ENCODE assay signal across 2 fruit fly cellular contexts in the genomic region with DNA sequence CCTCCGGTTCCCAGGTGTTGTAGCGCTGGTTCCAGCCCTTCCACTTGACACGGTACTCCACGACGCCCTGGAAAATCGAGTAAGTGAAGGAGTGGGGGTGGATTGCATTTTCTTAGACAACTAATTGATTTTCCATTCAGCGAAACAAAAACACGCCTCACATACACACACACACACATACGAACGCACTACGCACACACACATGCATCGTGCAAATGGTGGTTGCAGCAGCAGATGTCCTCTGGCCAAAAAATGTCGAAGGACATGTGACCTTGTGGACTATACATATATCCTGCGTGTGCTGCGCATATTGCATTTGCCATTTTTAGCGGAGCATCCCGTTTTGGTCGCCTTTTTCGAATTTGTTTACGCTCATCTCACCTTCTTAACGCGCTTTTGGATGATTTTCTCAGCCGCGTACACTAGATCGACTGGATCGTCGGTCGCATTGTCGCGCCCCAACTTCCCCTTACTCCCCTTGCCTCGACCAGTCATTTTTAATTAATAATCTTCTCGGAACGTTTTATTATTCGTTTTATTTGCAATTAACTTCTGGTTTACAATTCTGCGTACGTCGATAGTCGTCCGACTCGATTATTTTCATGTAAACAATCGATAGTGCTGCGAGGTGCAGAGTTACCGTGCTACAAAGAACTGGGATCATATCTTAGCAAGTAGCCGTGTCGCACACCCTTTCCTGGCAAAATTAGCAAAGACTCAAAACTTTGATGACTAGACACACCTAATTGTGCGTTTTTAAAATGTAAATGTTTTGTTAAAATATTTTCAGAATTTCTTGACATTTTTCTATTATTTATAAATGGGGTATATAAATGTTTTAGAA.
TF ChIP-seq lines count a peak whose summit lies in the region.

Gene Pc (minus strand): TSS at position 605 of the 844 bp plus-strand sequence.

TF ChIP-seq in whole organism, adult, 20 proteins besides CTCF, POLR2A, EP300 and RAD21 (continued from another document):
- TF ChIP-seq Clk (GFP tag; optimal IDR thresholded peaks at IDR 0.05; lab: Kevin White, UChicago) (no peak), cic (GFP tag; optimal IDR thresholded peaks at IDR 0.05; lab: Kevin White, UChicago) (peak; percentile 3), Mnt (GFP tag; optimal IDR thresholded peaks at IDR 0.05; lab: Kevin White, UChicago) (peak; percentile 54), Hr96 (GFP tag; optimal IDR thresholded peaks at IDR 0.05; lab: Kevin White, UChicago) (no peak)

TF ChIP-seq in whole organism, embryonic, 481 proteins besides CTCF, POLR2A, EP300 and RAD21 (continued from another document and continues in another):
- TF ChIP-seq CG4617 (GFP tag; optimal IDR thresholded peaks at IDR 0.05; lab: Kevin White, UChicago; ENCODE audit: borderline replicate concordance) (peak; percentile 89), CG14014 (GFP tag; IDR thresholded peaks at IDR 0.05; lab: Robert Waterston, UW) (no peak), disco-r (GFP tag; optimal IDR thresholded peaks at IDR 0.05; lab: Kevin White, UChicago) (no peak), gt (GFP tag; IDR thresholded peaks at IDR 0.05; lab: Robert Waterston, UW) (no peak), CG10321 (GFP tag; IDR thresholded peaks at IDR 0.05; lab: Robert Waterston, UW) (no peak), cas (GFP tag; IDR thresholded peaks at IDR 0.05; lab: Robert Waterston, UW) (no peak), Meics (GFP tag; optimal IDR thresholded peaks at IDR 0.05; lab: Kevin White, UChicago) (no peak), Scr (GFP tag; IDR thresholded peaks at IDR 0.05; lab: Robert Waterston, UW; ENCODE audit: partially characterized antibody) (peak; percentile 81), oc (tag; optimal IDR thresholded peaks at IDR 0.05; lab: Kevin White, UChicago) (no peak), CG2120 (GFP tag; optimal IDR thresholded peaks at IDR 0.05; lab: Kevin White, UChicago) (peak; percentile 39), CG3281 (GFP tag; optimal IDR thresholded peaks at IDR 0.05; lab: Kevin White, UChicago) (no peak), Eip74EF (GFP tag; optimal IDR thresholded peaks at IDR 0.05; lab: Kevin White, UChicago) (no peak), sr (GFP tag; IDR thresholded peaks at IDR 0.05; lab: Robert Waterston, UW) (no peak), Dek (tag; optimal IDR thresholded peaks at IDR 0.05; lab: Kevin White, UChicago) (peak; percentile 39), CG5245 (GFP tag; optimal IDR thresholded peaks at IDR 0.05; lab: Kevin White, UChicago) (no peak), CG17359 (tag; optimal IDR thresholded peaks at IDR 0.05; lab: Kevin White, UChicago) (no peak), C15 (GFP tag; IDR thresholded peaks at IDR 0.05; lab: Robert Waterston, UW) (no peak), Fer1 (GFP tag; optimal IDR thresholded peaks at IDR 0.05; lab: Kevin White, UChicago) (no peak), HLH3B (GFP tag; IDR thresholded peaks at IDR 0.05; lab: Robert Waterston, UW) (no peak), ap (GFP tag; IDR thresholded peaks at IDR 0.05; lab: Robert Waterston, UW) (no peak), ci (GFP tag; IDR thresholded peaks at IDR 0.05; lab: Robert Waterston, UW) (peak; percentile 59; the same call in 2 of the 3 replicates), Tbp (GFP tag; optimal IDR thresholded peaks at IDR 0.05; lab: Kevin White, UChicago) (no peak), sens (GFP tag; lab: Kevin White, UChicago) (peak; percentile 51), CG3407 (GFP tag; optimal IDR thresholded peaks at IDR 0.05; lab: Kevin White, UChicago) (no peak), CG12071 (GFP tag; optimal IDR thresholded peaks at IDR 0.05; lab: Kevin White, UChicago) (no peak), ara (GFP tag; IDR thresholded peaks at IDR 0.05; lab: Robert Waterston, UW) (no peak), CG11723 (GFP tag; optimal IDR thresholded peaks at IDR 0.05; lab: Kevin White, UChicago) (no peak), CG13894 (tag; optimal IDR thresholded peaks at IDR 0.05; lab: Kevin White, UChicago) (peak; percentile 55), toy (GFP tag; IDR thresholded peaks at IDR 0.05; lab: Robert Waterston, UW) (no peak), CG16863 (GFP tag; optimal IDR thresholded peaks at IDR 0.05; lab: Kevin White, UChicago) (no peak), NC2β (GFP tag; optimal IDR thresholded peaks at IDR 0.05; lab: Kevin White, UChicago) (peak; percentile 38), CG9817 (tag; optimal IDR thresholded peaks at IDR 0.05; lab: Kevin White, UChicago) (peak; percentile 23), Xrp1 (GFP tag; IDR thresholded peaks at IDR 0.05; lab: Robert Waterston, UW) (no peak), D (optimal IDR thresholded peaks at IDR 0.05; lab: Kevin White, UChicago) (peak; percentile 43), D (GFP tag; optimal IDR thresholded peaks at IDR 0.05; lab: Kevin White, UChicago) (no peak), lmd (GFP tag; IDR thresholded peaks at IDR 0.05; lab: Robert Waterston, UW) (no peak), E2f2 (GFP tag; IDR thresholded peaks at IDR 0.05; lab: Robert Waterston, UW) (peak; percentile 64), az2 (GFP tag; optimal IDR thresholded peaks at IDR 0.05; lab: Kevin White, UChicago) (no peak), usp (GFP tag; optimal IDR thresholded peaks at IDR 0.05; lab: Kevin White, UChicago) (no peak), CG6272 (GFP tag; IDR thresholded peaks at IDR 0.05; lab: Robert Waterston, UW) (peak; percentile 29; the same call in 1 of the 2 replicates), chinmo (GFP tag; IDR thresholded peaks at IDR 0.05; lab: Robert Waterston, UW; ENCODE audit: partially characterized antibody) (peak; percentile 77; the same call in 1 of the 4 replicates), ac (GFP tag; optimal IDR thresholded peaks at IDR 0.05; lab: Kevin White, UChicago) (no peak), kni (GFP tag; optimal IDR thresholded peaks at IDR 0.05; lab: Kevin White, UChicago) (no peak), h (optimal IDR thresholded peaks at IDR 0.05; lab: Kevin White, UChicago) (no peak), gfzf (GFP tag; optimal IDR thresholded peaks at IDR 0.05; lab: Kevin White, UChicago) (peak; percentile 86), CG10267 (tag; optimal IDR thresholded peaks at IDR 0.05; lab: Kevin White, UChicago) (peak; percentile 61), CG9797 (GFP tag; optimal IDR thresholded peaks at IDR 0.05; lab: Kevin White, UChicago) (peak; percentile 88), dysf (GFP tag; IDR thresholded peaks at IDR 0.05; lab: Robert Waterston, UW) (no peak), PHDP (tag; optimal IDR thresholded peaks at IDR 0.05; lab: Kevin White, UChicago) (no peak), CoRest (tag; optimal IDR thresholded peaks at IDR 0.05; lab: Kevin White, UChicago) (peak; percentile 53), fd96Cb (tag; optimal IDR thresholded peaks at IDR 0.05; lab: Kevin White, UChicago) (no peak), CG4730 (GFP tag; IDR thresholded peaks at IDR 0.05; lab: Robert Waterston, UW) (no peak), Gug (GFP tag; IDR thresholded peaks at IDR 0.05; lab: Robert Waterston, UW) (no peak), chm (GFP tag; IDR thresholded peaks at IDR 0.05; lab: Robert Waterston, UW) (no peak), CG4424 (GFP tag; optimal IDR thresholded peaks at IDR 0.05; lab: Kevin White, UChicago) (no peak), CG13424 (tag; optimal IDR thresholded peaks at IDR 0.05; lab: Kevin White, UChicago) (peak; percentile 5), Atf-2 (GFP tag; optimal IDR thresholded peaks at IDR 0.05; lab: Kevin White, UChicago) (no peak), CG31441 (GFP tag; IDR thresholded peaks at IDR 0.05; lab: Robert Waterston, UW) (no peak), mam (GFP tag; optimal IDR thresholded peaks at IDR 0.05; lab: Kevin White, UChicago) (peak; percentile 26), CG7372 (GFP tag; IDR thresholded peaks at IDR 0.05; lab: Robert Waterston, UW) (no peak), H15 (GFP tag; IDR thresholded peaks at IDR 0.05; lab: Robert Waterston, UW) (no peak), NC2α (GFP tag; optimal IDR thresholded peaks at IDR 0.05; lab: Kevin White, UChicago) (no peak), Hr39 (optimal IDR thresholded peaks at IDR 0.05; lab: Kevin White, UChicago) (no peak), CG31224 (GFP tag; IDR thresholded peaks at IDR 0.05; lab: Robert Waterston, UW) (no peak), CG17612 (GFP tag; IDR thresholded peaks at IDR 0.05; lab: Robert Waterston, UW) (no peak), ham (GFP tag; IDR thresholded peaks at IDR 0.05; lab: Robert Waterston, UW) (no peak), CG13123 (GFP tag; optimal IDR thresholded peaks at IDR 0.05; lab: Kevin White, UChicago) (no peak), CG17361 (GFP tag; IDR thresholded peaks at IDR 0.05; lab: Robert Waterston, UW) (peak; percentile 36; the same call in 1 of the 3 replicates), HmgD (GFP tag; optimal IDR thresholded peaks at IDR 0.05; lab: Kevin White, UChicago) (peak; percentile 83), BEAF-32 (GFP tag; optimal IDR thresholded peaks at IDR 0.05; lab: Kevin White, UChicago) (peak; percentile 92), chif (GFP tag; optimal IDR thresholded peaks at IDR 0.05; lab: Kevin White, UChicago) (peak in 1 of 2 experiments; percentile 37), CG2202 (tag; optimal IDR thresholded peaks at IDR 0.05; lab: Kevin White, UChicago) (no peak), Dad (GFP tag; optimal IDR thresholded peaks at IDR 0.05; lab: Kevin White, UChicago) (peak; percentile 1), CG12744 (GFP tag; optimal IDR thresholded peaks at IDR 0.05; lab: Kevin White, UChicago) (no peak), Usf (GFP tag; optimal IDR thresholded peaks at IDR 0.05; lab: Kevin White, UChicago) (no peak), CG11695 (GFP tag; IDR thresholded peaks at IDR 0.05; lab: Robert Waterston, UW) (no peak), CG12769 (tag; optimal IDR thresholded peaks at IDR 0.05; lab: Kevin White, UChicago) (peak; percentile 35), Side (GFP tag; optimal IDR thresholded peaks at IDR 0.05; lab: Kevin White, UChicago) (no peak), CG15514 (GFP tag; optimal IDR thresholded peaks at IDR 0.05; lab: Kevin White, UChicago) (peak; percentile 91), CG9215 (GFP tag; IDR thresholded peaks at IDR 0.05; lab: Robert Waterston, UW) (no peak), corto (GFP tag; optimal IDR thresholded peaks at IDR 0.05; lab: Kevin White, UChicago) (no peak), nau (GFP tag; optimal IDR thresholded peaks at IDR 0.05; lab: Kevin White, UChicago) (no peak), Sry-δ (GFP tag; optimal IDR thresholded peaks at IDR 0.05; lab: Kevin White, UChicago) (peak; percentile 86), ranshi (GFP tag; IDR thresholded peaks at IDR 0.05; lab: Robert Waterston, UW) (no peak), peb (GFP tag; IDR thresholded peaks at IDR 0.05; lab: Robert Waterston, UW) (no peak), bigmax (GFP tag; optimal IDR thresholded peaks at IDR 0.05; lab: Kevin White, UChicago) (no peak), sob (GFP tag; IDR thresholded peaks at IDR 0.05; lab: Robert Waterston, UW) (peak; percentile 48; the same call in 1 of the 2 replicates), grau (tag; optimal IDR thresholded peaks at IDR 0.05; lab: Kevin White, UChicago) (peak; percentile 17), CG10979 (tag; optimal IDR thresholded peaks at IDR 0.05; lab: Kevin White, UChicago) (no peak), Myb (GFP tag; optimal IDR thresholded peaks at IDR 0.05; lab: Kevin White, UChicago) (peak; percentile 73), unpg (GFP tag; optimal IDR thresholded peaks at IDR 0.05; lab: Kevin White, UChicago) (no peak), tgo (GFP tag; IDR thresholded peaks at IDR 0.05; lab: Robert Waterston, UW) (no peak), CG18619 (GFP tag; optimal IDR thresholded peaks at IDR 0.05; lab: Kevin White, UChicago) (no peak), ind (GFP tag; optimal IDR thresholded peaks at IDR 0.05; lab: Kevin White, UChicago) (no peak), CG8478 (optimal IDR thresholded peaks at IDR 0.05; lab: Kevin White, UChicago) (peak; percentile 65), prd (optimal IDR thresholded peaks at IDR 0.05; lab: Kevin White, UChicago) (no peak), prd (GFP tag; IDR thresholded peaks at IDR 0.05; lab: Robert Waterston, UW) (no peak), CG11398 (GFP tag; optimal IDR thresholded peaks at IDR 0.05; lab: Kevin White, UChicago) (no peak), CG12391 (tag; optimal IDR thresholded peaks at IDR 0.05; lab: Kevin White, UChicago) (no peak), luna (GFP tag; optimal IDR thresholded peaks at IDR 0.05; lab: Kevin White, UChicago) (no peak), bcd (GFP tag; optimal IDR thresholded peaks at IDR 0.05; lab: Kevin White, UChicago) (no peak), Drgx (GFP tag; IDR thresholded peaks at IDR 0.05; lab: Robert Waterston, UW) (no peak), CG32772 (GFP tag; IDR thresholded peaks at IDR 0.05; lab: Robert Waterston, UW) (no peak), her (GFP tag; optimal IDR thresholded peaks at IDR 0.05; lab: Kevin White, UChicago) (peak; percentile 12), ssp (GFP tag; IDR thresholded peaks at IDR 0.05; lab: Robert Waterston, UW) (0 out of 2 replicates have a peak, but pooled peaks have one; percentile 12), CG2678 (tag; optimal IDR thresholded peaks at IDR 0.05; lab: Kevin White, UChicago) (no peak), CG2116 (GFP tag; optimal IDR thresholded peaks at IDR 0.05; lab: Kevin White, UChicago) (peak; percentile 90), CG7839 (tag; optimal IDR thresholded peaks at IDR 0.05; lab: Kevin White, UChicago) (peak; percentile 9), sd (tag; optimal IDR thresholded peaks at IDR 0.05; lab: Kevin White, UChicago) (no peak), jigr1 (GFP tag; IDR thresholded peaks at IDR 0.05; lab: Robert Waterston, UW) (no peak; the same call in 2 of the 3 replicates), chn (GFP tag; optimal IDR thresholded peaks at IDR 0.05; lab: Kevin White, UChicago) (no peak), wek (GFP tag; optimal IDR thresholded peaks at IDR 0.05; lab: Kevin White, UChicago) (no peak), CG14667 (GFP tag; IDR thresholded peaks at IDR 0.05; lab: Robert Waterston, UW) (no peak), Pdp1 (GFP tag; optimal IDR thresholded peaks at IDR 0.05; lab: Kevin White, UChicago) (no peak), pb (GFP tag; optimal IDR thresholded peaks at IDR 0.05; lab: Kevin White, UChicago) (no peak), Lim3 (GFP tag; IDR thresholded peaks at IDR 0.05; lab: Robert Waterston, UW) (no peak), inv (GFP tag; IDR thresholded peaks at IDR 0.05; lab: Robert Waterston, UW; ENCODE audit: partially characterized antibody) (peak; percentile 83), pros (GFP tag; optimal IDR thresholded peaks at IDR 0.05; lab: Kevin White, UChicago) (peak; percentile 60), ken (GFP tag; IDR thresholded peaks at IDR 0.05; lab: Robert Waterston, UW) (no peak), otp (GFP tag; IDR thresholded peaks at IDR 0.05; lab: Robert Waterston, UW) (no peak), knrl (GFP tag; IDR thresholded peaks at IDR 0.05; lab: Robert Waterston, UW; ENCODE audit: partially characterized antibody) (peak; percentile 89), Ssrp (tag; optimal IDR thresholded peaks at IDR 0.05; lab: Kevin White, UChicago) (peak; percentile 13), CG43689 (GFP tag; IDR thresholded peaks at IDR 0.05; lab: Robert Waterston, UW) (no peak)
